Worm (Caenorhabditis elegans) whole organism, late embryonic: ENCODE measurements around the gene T26G10.4.

Source experiments
- C08G9.2 ChIP-seq: sonication (generic microtip); optimal IDR thresholded peaks from 2 replicates; lab custom pipeline; 2016; ENCODE audit warnings: mild to moderate bottlenecking, missing genetic modification characterization, moderate library complexity, missing compliant biosample characterization
- F13H6.1 ChIP-seq: sonication (generic microtip); optimal IDR thresholded peaks from 2 replicates; lab custom pipeline; 2016; ENCODE audit warnings: missing genetic modification characterization, missing compliant biosample characterization
- T23F11.4 ChIP-seq: fragments of 200-800 bp; sonication (Bioruptor generic); optimal IDR thresholded peaks from 2 replicates; lab custom pipeline; 2018; ENCODE audit warnings: mild to moderate bottlenecking, missing genetic modification characterization, missing compliant biosample characterization
- ahr-1 ChIP-seq: sonication (generic microtip); optimal IDR thresholded peaks from 2 replicates; lab custom pipeline; 2016; ENCODE audit warnings: missing genetic modification characterization, missing compliant biosample characterization
- ceh-14 ChIP-seq: sonication (generic microtip); optimal IDR thresholded peaks from 2 replicates; lab custom pipeline; 2016; ENCODE audit warnings: missing genotype, missing genetic modification characterization, missing compliant biosample characterization
- ceh-18 ChIP-seq: sonication (generic microtip); optimal IDR thresholded peaks from 2 replicates; lab custom pipeline; 2016; ENCODE audit warnings: missing genetic modification characterization, missing compliant biosample characterization
- ceh-2 ChIP-seq: sonication (generic microtip); optimal IDR thresholded peaks from 2 replicates; lab custom pipeline; 2016; ENCODE audit warnings: missing genotype, missing genetic modification characterization, missing compliant biosample characterization
- ceh-24 ChIP-seq: sonication (generic microtip); optimal IDR thresholded peaks from 2 replicates; lab custom pipeline; 2016; ENCODE audit warnings: mild to moderate bottlenecking, missing genetic modification characterization, missing compliant biosample characterization
- ceh-31 ChIP-seq: sonication (generic microtip); optimal IDR thresholded peaks from 2 replicates; lab custom pipeline; 2016; ENCODE audit warnings: missing genetic modification characterization, missing compliant biosample characterization
- ceh-34 ChIP-seq: sonication (generic microtip); optimal IDR thresholded peaks from 2 replicates; lab custom pipeline; 2016; ENCODE audit warnings: mild to moderate bottlenecking, missing genetic modification characterization, missing compliant biosample characterization
- ceh-45 ChIP-seq: fragments of 200-800 bp; sonication (Bioruptor generic); IDR thresholded peaks from 2 replicates; pipeline ENCODE4 v1.3.6; 2022; ENCODE audit warnings: missing genetic modification reagents, missing genetic modification characterization, missing compliant biosample characterization
- che-1 ChIP-seq: sonication (generic microtip); optimal IDR thresholded peaks from 2 replicates; lab custom pipeline; 2016; ENCODE audit warnings: mild to moderate bottlenecking, missing genetic modification characterization, missing compliant biosample characterization
- dmd-4 ChIP-seq: sonication (generic microtip); optimal IDR thresholded peaks from 2 replicates; lab custom pipeline; 2016; ENCODE audit warnings: borderline replicate concordance, missing genetic modification characterization, missing compliant biosample characterization
- elt-2 ChIP-seq: sonication (generic microtip); optimal IDR thresholded peaks from 2 replicates; lab custom pipeline; 2016; ENCODE audit warnings: missing genetic modification reagents, missing genetic modification characterization, missing compliant biosample characterization
- elt-4 ChIP-seq: sonication (generic microtip); optimal IDR thresholded peaks from 2 replicates; lab custom pipeline; 2016; ENCODE audit warnings: missing genetic modification characterization, missing compliant biosample characterization
- eyg-1 ChIP-seq: sonication (generic microtip); optimal IDR thresholded peaks from 2 replicates; lab custom pipeline; 2016; ENCODE audit warnings: missing genotype, missing genetic modification characterization, missing compliant biosample characterization
- fkh-10 ChIP-seq: fragments of 150-350 bp; optimal IDR thresholded peaks from 2 replicates; lab custom pipeline; 2014; ENCODE audit warnings: missing biosample characterization, missing genetic modification reagents, missing genetic modification characterization
- gmeb-2 ChIP-seq: sonication (generic microtip); optimal IDR thresholded peaks from 2 replicates; lab custom pipeline; 2016; ENCODE audit warnings: missing genetic modification characterization, inconsistent platforms, missing compliant biosample characterization
- lim-6 ChIP-seq: sonication (generic microtip); optimal IDR thresholded peaks from 2 replicates; lab custom pipeline; 2016; ENCODE audit warnings: missing genetic modification characterization, missing compliant biosample characterization
- madf-2 ChIP-seq: sonication (generic microtip); optimal IDR thresholded peaks from 2 replicates; lab custom pipeline; 2017; ENCODE audit warnings: missing genetic modification characterization, missing compliant biosample characterization
- mec-3 ChIP-seq: sonication (generic microtip); optimal IDR thresholded peaks from 2 replicates; lab custom pipeline; 2016; ENCODE audit warnings: borderline replicate concordance, missing genetic modification characterization, missing compliant biosample characterization
- nfya-1 ChIP-seq: sonication (generic microtip); optimal IDR thresholded peaks from 2 replicates; lab custom pipeline; 2017; ENCODE audit warnings: missing genetic modification characterization, mild to moderate bottlenecking, missing compliant biosample characterization, antibody characterized with exemption, moderate library complexity
- nhr-232 ChIP-seq: sonication (generic microtip); optimal IDR thresholded peaks from 2 replicates; lab custom pipeline; 2016; ENCODE audit warnings: missing genetic modification characterization, missing compliant biosample characterization
- npax-4 ChIP-seq: sonication (generic microtip); optimal IDR thresholded peaks from 2 replicates; lab custom pipeline; 2016; ENCODE audit warnings: missing genetic modification characterization, missing compliant biosample characterization
- odd-2 ChIP-seq: sonication (generic microtip); optimal IDR thresholded peaks from 2 replicates; lab custom pipeline; 2017; ENCODE audit warnings: antibody characterized with exemption, mild to moderate bottlenecking, missing genetic modification characterization, missing compliant biosample characterization
- pag-3 ChIP-seq: sonication (generic microtip); optimal IDR thresholded peaks from 2 replicates; lab custom pipeline; 2016; ENCODE audit warnings: missing compliant biosample characterization, missing genetic modification characterization, borderline replicate concordance
- pat-9 ChIP-seq: fragments of 200-800 bp; sonication (Bioruptor generic); optimal IDR thresholded peaks from 2 replicates; lab custom pipeline; 2018; ENCODE audit warnings: mild to moderate bottlenecking, missing genetic modification characterization, moderate library complexity, missing compliant biosample characterization
- pax-1 ChIP-seq: fragments of 150-350 bp; optimal IDR thresholded peaks from 2 replicates; lab custom pipeline; 2014; ENCODE audit warnings: missing biosample characterization, missing genetic modification characterization
- pha-2 ChIP-seq: sonication (generic microtip); optimal IDR thresholded peaks from 2 replicates; lab custom pipeline; 2017; ENCODE audit warnings: mild to moderate bottlenecking, missing genetic modification characterization, missing compliant biosample characterization
- pha-4 ChIP-seq: fragments of 150-350 bp; optimal IDR thresholded peaks from 2 replicates; lab custom pipeline; 2018; ENCODE audit warnings: missing biosample characterization, missing genetic modification reagents, missing genetic modification characterization
- pqm-1 ChIP-seq: sonication (generic microtip); optimal IDR thresholded peaks from 2 replicates; lab custom pipeline; 2016; ENCODE audit warnings: missing genetic modification characterization, missing compliant biosample characterization
- ref-2 ChIP-seq: sonication (generic microtip); optimal IDR thresholded peaks from 2 replicates; lab custom pipeline; 2016; ENCODE audit warnings: missing genetic modification characterization, missing compliant biosample characterization
- sdc-2 ChIP-seq: sonication (generic microtip); optimal IDR thresholded peaks from 2 replicates; lab custom pipeline; 2016; ENCODE audit warnings: missing genotype, missing genetic modification characterization, missing compliant biosample characterization
- sox-2 ChIP-seq: fragments of 200-800 bp; sonication (Bioruptor generic); IDR thresholded peaks from 2 replicates; pipeline ENCODE4 v1.3.6; 2022; ENCODE audit warnings: missing genetic modification reagents, missing genetic modification characterization, missing compliant biosample characterization
- sox-4 ChIP-seq: sonication (generic microtip); optimal IDR thresholded peaks from 2 replicates; lab custom pipeline; 2017; ENCODE audit warnings: mild to moderate bottlenecking, missing genetic modification characterization, inconsistent platforms, missing compliant biosample characterization
- unc-42 ChIP-seq: sonication (generic microtip); optimal IDR thresholded peaks from 2 replicates; lab custom pipeline; 2016; ENCODE audit warnings: missing genotype, missing genetic modification characterization, missing compliant biosample characterization
- unc-55 ChIP-seq: sonication (generic microtip); optimal IDR thresholded peaks from 2 replicates; lab custom pipeline; 2017; ENCODE audit warnings: missing biosample characterization, missing genetic modification reagents, missing genetic modification characterization
- ztf-16 ChIP-seq: sonication (generic microtip); optimal IDR thresholded peaks from 2 replicates; lab custom pipeline; 2017; ENCODE audit warnings: missing genetic modification characterization, missing compliant biosample characterization

Gene T26G10.4

DNA sequence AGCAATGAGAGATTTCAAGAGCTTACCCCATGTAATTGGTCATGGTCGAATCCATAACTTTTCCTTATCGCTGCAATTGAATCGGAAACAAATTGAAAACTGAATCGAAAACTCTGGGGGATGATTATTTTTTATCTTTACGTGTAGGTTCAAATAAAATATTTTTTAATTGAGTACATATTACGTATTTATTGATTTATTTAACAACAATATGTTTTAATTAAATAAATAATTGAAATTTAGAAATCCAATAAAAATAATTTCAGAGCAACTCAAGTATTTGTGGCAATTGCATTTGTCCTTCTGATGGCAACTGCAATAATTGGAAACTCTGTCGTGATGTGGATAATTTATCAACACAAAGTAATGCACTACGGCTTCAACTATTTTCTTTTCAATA, 34.8 kb upstream of the T26G10.4 start, which contains the start of gene C38C10.3:
Gene C38C10.3 (minus strand): TSS at position 101 of the 400 bp plus-strand sequence.
- TF ChIP-seq ceh-31 (tag; lab: Kevin White, UChicago) (no peak), pha-4 (tag; lab: Kevin White, UChicago) (no peak), ceh-45 (no peak), lim-6 (tag; lab: Kevin White, UChicago) (no peak), mec-3 (no peak), ahr-1 (tag; lab: Kevin White, UChicago) (no peak)

ce11 chrIII:9390007-9390406, 30.3 kb upstream of the T26G10.4 start, which contains the start of gene slc-17.2:
slc-17.2 (minus strand) TSS chrIII:9390107.
- TF ChIP-seq pha-4 (tag; lab: Kevin White, UChicago) (no peak), elt-2 (tag; lab: Kevin White, UChicago) (no peak), gmeb-2 (no peak), fkh-10 (GFP tag; lab: Kevin White, UChicago) (no peak), nhr-232 (tag; lab: Kevin White, UChicago) (no peak), elt-4 (tag; lab: Kevin White, UChicago) (no peak), sox-2 (no peak), T23F11.4 (no peak)

DNA sequence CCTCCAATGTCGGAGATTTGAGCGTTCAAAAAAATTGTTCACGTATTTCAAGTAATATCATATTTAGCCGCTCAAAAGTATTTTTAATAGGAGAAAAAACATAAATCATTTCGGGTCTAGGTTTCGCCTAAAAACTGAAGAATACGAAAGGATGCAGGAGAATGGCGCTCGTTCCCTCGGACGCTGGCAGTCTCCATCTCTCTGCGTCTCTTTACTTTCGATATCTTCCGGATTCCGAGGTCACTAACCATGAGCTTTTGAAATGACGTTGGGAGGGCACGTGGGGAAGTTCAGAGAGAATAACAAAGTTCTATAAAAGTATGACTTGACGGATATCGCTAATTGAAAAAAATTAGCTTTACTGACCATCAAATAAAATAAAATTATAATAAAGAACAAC, 29.4 kb upstream of the T26G10.4 start:
- no peak for TF ChIP-seq ref-2
- no peak for TF ChIP-seq ceh-18 (tag; lab: Kevin White, UChicago)

DNA sequence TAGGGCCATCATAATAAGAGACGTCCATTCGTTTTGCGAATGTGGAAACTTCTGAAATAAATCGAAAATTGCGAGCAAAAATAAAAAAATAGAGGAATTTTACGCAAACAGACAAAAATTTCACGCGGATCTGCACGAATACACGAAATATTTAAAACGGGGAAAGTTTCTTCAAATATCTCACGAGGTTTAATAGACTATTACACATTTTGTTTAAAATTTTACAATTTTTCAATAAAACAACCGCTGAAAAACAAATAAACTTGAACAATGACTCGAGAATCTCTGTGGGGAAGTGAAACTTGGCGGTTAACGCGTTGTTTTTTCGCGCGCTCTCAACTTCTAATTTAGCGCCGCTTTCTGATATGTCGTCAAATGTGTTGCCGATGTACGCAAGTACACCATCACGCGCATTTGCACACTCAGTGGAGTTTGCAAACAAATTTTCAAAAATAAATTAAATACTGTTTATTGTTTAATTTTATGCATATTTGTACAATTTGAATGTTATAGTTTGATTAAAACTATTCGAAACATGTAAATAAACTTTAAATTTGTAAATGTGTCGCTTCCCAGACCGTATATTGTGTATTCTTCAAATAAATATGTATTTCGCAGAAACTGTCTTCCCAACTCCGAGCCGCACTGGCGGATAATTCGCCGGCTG, 27.1 kb upstream of the T26G10.4 start, which contains the start of the genes gpr-2 and rgr-1:
Gene gpr-2 (minus strand): TSS at position 51 of the 667 bp plus-strand sequence.
Gene rgr-1 (plus strand): TSS at position 617 of the 667 bp plus-strand sequence.
- peak; percentile 31 for TF ChIP-seq nfya-1 (tag; lab: Kevin White, UChicago)
- no peak for TF ChIP-seq odd-2 (tag; lab: Kevin White, UChicago)

- TF ChIP-seq sdc-2 (tag; lab: Kevin White, UChicago) (no peak), pag-3 (tag; lab: Kevin White, UChicago) (no peak), odd-2 (tag; lab: Kevin White, UChicago) (no peak), pax-1 (no peak), C08G9.2 (tag; lab: Kevin White, UChicago) (no peak), che-1 (no peak), elt-2 (tag; lab: Kevin White, UChicago) (no peak), pat-9 (tag; lab: Kevin White, UChicago) (no peak), T23F11.4 (no peak), ceh-14 (tag; lab: Kevin White, UChicago) (no peak), F13H6.1 (tag; lab: Kevin White, UChicago) (no peak), ahr-1 (tag; lab: Kevin White, UChicago) (no peak), elt-4 (tag; lab: Kevin White, UChicago) (no peak), madf-2 (no peak), fkh-10 (GFP tag; lab: Kevin White, UChicago) (no peak), pqm-1 (tag; lab: Kevin White, UChicago) (no peak), ceh-2 (tag; lab: Kevin White, UChicago) (no peak), eyg-1 (tag; lab: Kevin White, UChicago) (no peak), pha-2 (tag; lab: Kevin White, UChicago) (no peak), dmd-4 (no peak)
Observed at ce11 chrIII:9401036-9401435, 19.3 kb upstream of the T26G10.4 start, which contains the start of gene nlp-48. nlp-48 (minus strand) TSS chrIII:9401136.

- TF ChIP-seq unc-42 (peak; percentile 9), ceh-24 (tag; lab: Kevin White, UChicago) (no peak), elt-2 (tag; lab: Kevin White, UChicago) (peak; percentile 20), nfya-1 (tag; lab: Kevin White, UChicago) (peak; percentile 13), ceh-31 (tag; lab: Kevin White, UChicago) (peak; percentile 4), ztf-16 (tag; lab: Kevin White, UChicago) (no peak), ceh-34 (tag; lab: Kevin White, UChicago) (no peak), odd-2 (tag; lab: Kevin White, UChicago) (no peak), C08G9.2 (tag; lab: Kevin White, UChicago) (no peak), unc-55 (GFP tag; lab: Kevin White, UChicago) (no peak), sox-4 (no peak), npax-4 (tag; lab: Kevin White, UChicago) (no peak)
- TF ChIP-seq, all 69 proteins: peak for 4
Observed at ce11 chrIII:9406600-9406999, 13.7 kb upstream of the T26G10.4 start, which contains the start of gene T26G10.1. T26G10.1 (minus strand) TSS chrIII:9406641.
